Fruit fly (Drosophila melanogaster): ENCODE results near the gene Arl1.

Arl1 gene

DNA sequence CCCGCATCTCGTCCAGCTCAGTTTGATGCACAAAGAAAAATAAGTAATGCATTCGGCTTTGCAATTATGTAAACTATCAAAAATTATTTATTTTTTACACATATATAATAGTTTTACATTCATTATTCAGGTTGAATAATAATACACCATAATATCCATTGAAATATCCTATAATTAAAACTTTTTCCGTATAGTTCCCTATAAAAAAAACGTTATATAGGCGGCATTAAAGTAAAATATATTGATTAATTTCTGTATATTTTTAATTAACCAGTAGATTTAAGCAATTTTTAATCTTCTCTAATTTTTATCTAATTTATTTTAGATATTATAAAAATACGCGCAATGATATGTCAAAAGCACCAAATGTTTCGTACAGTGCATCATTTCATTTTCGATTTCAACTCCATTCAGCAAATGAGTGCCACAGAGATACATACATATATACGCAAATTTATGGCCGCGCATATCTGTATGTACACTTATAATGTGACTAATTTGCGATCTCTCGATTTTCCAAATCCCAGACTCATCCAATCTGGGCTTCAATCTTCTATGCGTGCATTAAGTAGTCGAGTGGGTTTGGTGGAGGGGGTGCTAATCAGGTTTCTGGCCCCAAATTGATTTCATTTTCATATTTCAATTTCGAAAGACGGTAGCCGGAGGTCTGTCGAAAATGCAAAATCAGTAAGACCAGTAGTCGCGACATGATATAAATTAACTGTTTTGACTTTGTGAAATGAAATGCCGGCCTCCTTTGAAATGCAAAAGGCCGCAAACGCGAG, 30.5 kb downstream of the Arl1 start:
- TF ChIP-seq hb (GFP tag; IDR thresholded peaks at IDR 0.05; ENCODE audit: partially characterized antibody) (no peak), CG17829 (tag; optimal IDR thresholded peaks at IDR 0.05) (peak; percentile 57), CG7839 (tag; optimal IDR thresholded peaks at IDR 0.05) (peak; percentile 29), Sox100B (GFP tag; optimal IDR thresholded peaks at IDR 0.05) (peak; percentile 30), jigr1 (GFP tag; IDR thresholded peaks at IDR 0.05) (no peak), bsh (GFP tag; optimal IDR thresholded peaks at IDR 0.05) (peak in 1 of 2 experiments; percentile 3), fu2 (GFP tag; optimal IDR thresholded peaks at IDR 0.05) (no peak), Bteb2 (GFP tag; optimal IDR thresholded peaks at IDR 0.05) (no peak), ssp (GFP tag; IDR thresholded peaks at IDR 0.05) (no peak), grau (tag; optimal IDR thresholded peaks at IDR 0.05) (peak; percentile 39), CG9727 (GFP tag; optimal IDR thresholded peaks at IDR 0.05) (peak; percentile 27), CG8478 (optimal IDR thresholded peaks at IDR 0.05) (no peak), CG4328 (GFP tag; optimal IDR thresholded peaks at IDR 0.05) (no peak), PHDP (tag; optimal IDR thresholded peaks at IDR 0.05) (peak; percentile 5), CG18262 (tag; optimal IDR thresholded peaks at IDR 0.05) (peak; percentile 70), CG6854 (GFP tag; optimal IDR thresholded peaks at IDR 0.05) (no peak), CG15696 (tag; optimal IDR thresholded peaks at IDR 0.05) (peak; percentile 49), CG12391 (tag; optimal IDR thresholded peaks at IDR 0.05) (peak; percentile 56), CG10979 (tag; optimal IDR thresholded peaks at IDR 0.05) (peak; percentile 35), phol (tag; optimal IDR thresholded peaks at IDR 0.05) (peak; percentile 43), CG15269 (tag; optimal IDR thresholded peaks at IDR 0.05) (peak; percentile 42), gro (GFP tag; optimal IDR thresholded peaks at IDR 0.05) (peak; percentile 9), CG30403 (GFP tag; optimal IDR thresholded peaks at IDR 0.05) (no peak), dmrt11E (tag; optimal IDR thresholded peaks at IDR 0.05) (peak; percentile 60), Doc2 (GFP tag; IDR thresholded peaks at IDR 0.05) (no peak), ken (GFP tag; IDR thresholded peaks at IDR 0.05) (no peak), CG13894 (tag; optimal IDR thresholded peaks at IDR 0.05) (peak; percentile 11), CG10267 (tag; optimal IDR thresholded peaks at IDR 0.05) (peak; percentile 33), zf30C (GFP tag; optimal IDR thresholded peaks at IDR 0.05) (peak; percentile 45), gem (tag; optimal IDR thresholded peaks at IDR 0.05) (peak; percentile 59), Hr51 (GFP tag; optimal IDR thresholded peaks at IDR 0.05) (peak in 1 of 2 experiments; percentile 55), Vsx1 (GFP tag; optimal IDR thresholded peaks at IDR 0.05) (peak; percentile 25), Awh (GFP tag; IDR thresholded peaks at IDR 0.05) (peak; percentile 57), sd (tag; optimal IDR thresholded peaks at IDR 0.05) (peak; percentile 20), CG2712 (tag; optimal IDR thresholded peaks at IDR 0.05) (peak; percentile 70), MTF-1 (GFP tag; optimal IDR thresholded peaks at IDR 0.05; ENCODE audit: borderline replicate concordance) (no peak), dmrt99B (tag; optimal IDR thresholded peaks at IDR 0.05) (peak; percentile 39), cad (GFP tag; optimal IDR thresholded peaks at IDR 0.05) (no peak), CG14710 (tag; optimal IDR thresholded peaks at IDR 0.05) (peak; percentile 48), Drgx (GFP tag; IDR thresholded peaks at IDR 0.05) (no peak), CG11560 (tag; IDR thresholded peaks at IDR 0.05) (no peak), lola (GFP tag; optimal IDR thresholded peaks at IDR 0.05) (peak in 1 of 3 experiments; percentile 55), E2f1 (GFP tag; IDR thresholded peaks at IDR 0.05) (no peak), Oli (tag; optimal IDR thresholded peaks at IDR 0.05) (peak; percentile 28), fd96Cb (tag; optimal IDR thresholded peaks at IDR 0.05) (peak; percentile 20), BtbVII (GFP tag; optimal IDR thresholded peaks at IDR 0.05) (no peak), Xrp1 (GFP tag; IDR thresholded peaks at IDR 0.05) (0 out of 2 replicates have a peak, but pooled peaks have one; percentile 13), CG11504 (tag; optimal IDR thresholded peaks at IDR 0.05) (peak; percentile 68)
